Worm (Caenorhabditis elegans) whole organism, mixed stage, embryonic: ENCODE data around the gene rac-2.

Source experiments
- M03D4.4 ChIP-seq: sonication (generic microtip); optimal IDR thresholded peaks from 2 replicates; lab custom pipeline; 2017; ENCODE audit warnings: mild to moderate bottlenecking, missing genetic modification characterization, missing compliant biosample characterization
- blmp-1 ChIP-seq: fragments of 150-350 bp; optimal IDR thresholded peaks from 2 replicates; lab custom pipeline; 2014; ENCODE audit warnings: missing biosample characterization, missing genetic modification characterization
- ceh-39 ChIP-seq: fragments of 150-350 bp; optimal IDR thresholded peaks from 2 replicates; lab custom pipeline; 2014; ENCODE audit warnings: missing biosample characterization, missing genetic modification characterization
- ceh-43 ChIP-seq: fragments of 200-800 bp; sonication (Bioruptor generic); optimal IDR thresholded peaks from 2 replicates; lab custom pipeline; 2018; ENCODE audit warnings: mild to moderate bottlenecking, missing genetic modification characterization, moderate library complexity, missing compliant biosample characterization
- ces-1 ChIP-seq: fragments of 150-350 bp; optimal IDR thresholded peaks from 2 replicates; lab custom pipeline; 2014; ENCODE audit warnings: missing biosample characterization, missing genetic modification reagents, missing genetic modification characterization
- cnd-1 ChIP-seq: fragments of 200-800 bp; sonication (Bioruptor generic); optimal IDR thresholded peaks from 2 replicates; lab custom pipeline; 2018; ENCODE audit warnings: mild to moderate bottlenecking, missing genetic modification characterization, missing compliant biosample characterization
- drap-1 ChIP-seq: fragments of 200-800 bp; sonication (Bioruptor generic); optimal IDR thresholded peaks from 3 replicates; lab custom pipeline; 2018; ENCODE audit warnings: mild to moderate bottlenecking, missing genetic modification characterization, missing compliant biosample characterization
- elt-1 ChIP-seq: sonication (generic microtip); optimal IDR thresholded peaks from 2 replicates; lab custom pipeline; 2017; ENCODE audit warnings: missing genetic modification characterization, mild to moderate bottlenecking, missing compliant biosample characterization, antibody characterized with exemption, moderate library complexity, borderline replicate concordance; ENCODE audit not compliant: insufficient read depth
- elt-3 ChIP-seq: fragments of 150-350 bp; optimal IDR thresholded peaks from 2 replicates; lab custom pipeline; 2014; ENCODE audit warnings: missing biosample characterization, missing genetic modification characterization
- flh-1 ChIP-seq: fragments of 200-800 bp; sonication (Bioruptor generic); optimal IDR thresholded peaks from 2 replicates; lab custom pipeline; 2018; ENCODE audit warnings: mild to moderate bottlenecking, missing genetic modification characterization, moderate library complexity, missing compliant biosample characterization
- ham-2 ChIP-seq: fragments of 200-800 bp; sonication (Bioruptor generic); optimal IDR thresholded peaks from 2 replicates; lab custom pipeline; 2018; ENCODE audit warnings: mild to moderate bottlenecking, missing genetic modification characterization, missing compliant biosample characterization
- lin-13 ChIP-seq: fragments of 150-350 bp; optimal IDR thresholded peaks from 2 replicates; lab custom pipeline; 2014; ENCODE audit warnings: missing biosample characterization, missing genetic modification characterization
- lin-32 ChIP-seq: fragments of 200-800 bp; sonication (Bioruptor generic); optimal IDR thresholded peaks from 2 replicates; lab custom pipeline; 2018; ENCODE audit warnings: mild to moderate bottlenecking, missing genetic modification characterization, missing compliant biosample characterization
- mab-5 ChIP-seq: fragments of 150-350 bp; optimal IDR thresholded peaks from 2 replicates; lab custom pipeline; 2014; ENCODE audit warnings: missing biosample characterization, missing genetic modification characterization
- mep-1 ChIP-seq: fragments of 150-350 bp; optimal IDR thresholded peaks from 2 replicates; lab custom pipeline; 2017; ENCODE audit warnings: missing biosample characterization, missing genetic modification reagents, missing genetic modification characterization, inconsistent platforms
- mls-2 ChIP-seq: sonication (generic microtip); optimal IDR thresholded peaks from 2 replicates; lab custom pipeline; 2016; ENCODE audit warnings: mild to moderate bottlenecking, missing genetic modification characterization, moderate library complexity, missing compliant biosample characterization
- nhr-12 ChIP-seq: fragments of 150-350 bp; optimal IDR thresholded peaks from 2 replicates; lab custom pipeline; 2014; ENCODE audit warnings: missing biosample characterization, missing genetic modification characterization
- nhr-237 ChIP-seq: fragments of 150-350 bp; optimal IDR thresholded peaks from 2 replicates; lab custom pipeline; 2014; ENCODE audit warnings: missing biosample characterization, missing genetic modification characterization
- nhr-28 ChIP-seq: fragments of 150-350 bp; optimal IDR thresholded peaks from 2 replicates; lab custom pipeline; 2014; ENCODE audit warnings: missing biosample characterization, missing genetic modification characterization
- nhr-76 ChIP-seq: sonication (generic microtip); optimal IDR thresholded peaks from 2 replicates; lab custom pipeline; 2017; ENCODE audit warnings: missing biosample characterization, missing genetic modification characterization
- pha-4 ChIP-seq: fragments of 150-350 bp; optimal IDR thresholded peaks from 2 replicates; lab custom pipeline; 2018; ENCODE audit warnings: missing biosample characterization, missing genetic modification reagents, missing genetic modification characterization
- sem-2 ChIP-seq: fragments of 200-800 bp; sonication (Bioruptor generic); optimal IDR thresholded peaks from 2 replicates; lab custom pipeline; 2018; ENCODE audit warnings: mild to moderate bottlenecking, missing genetic modification characterization, missing compliant biosample characterization
- snpc-4 ChIP-seq: fragments of 150-350 bp; optimal IDR thresholded peaks from 2 replicates; lab custom pipeline; 2014; ENCODE audit warnings: missing biosample characterization, missing genetic modification characterization
- sptf-1 ChIP-seq: sonication (generic microtip); optimal IDR thresholded peaks from 2 replicates; lab custom pipeline; 2017; ENCODE audit warnings: mild to moderate bottlenecking, missing genetic modification characterization, moderate library complexity, missing compliant biosample characterization
- tbx-8 ChIP-seq: fragments of 200-800 bp; sonication (Bioruptor generic); optimal IDR thresholded peaks from 2 replicates; lab custom pipeline; 2018; ENCODE audit warnings: mild to moderate bottlenecking, missing genetic modification characterization, moderate library complexity, missing compliant biosample characterization
- unc-62 ChIP-seq: fragments of 150-350 bp; optimal IDR thresholded peaks from 2 replicates; lab custom pipeline; 2014; ENCODE audit warnings: missing biosample characterization, missing genetic modification reagents, missing genetic modification characterization
- zip-8 ChIP-seq: fragments of 150-350 bp; optimal IDR thresholded peaks from 2 replicates; lab custom pipeline; 2014; ENCODE audit warnings: missing biosample characterization, missing genetic modification characterization

The rac-2 gene

DNA sequence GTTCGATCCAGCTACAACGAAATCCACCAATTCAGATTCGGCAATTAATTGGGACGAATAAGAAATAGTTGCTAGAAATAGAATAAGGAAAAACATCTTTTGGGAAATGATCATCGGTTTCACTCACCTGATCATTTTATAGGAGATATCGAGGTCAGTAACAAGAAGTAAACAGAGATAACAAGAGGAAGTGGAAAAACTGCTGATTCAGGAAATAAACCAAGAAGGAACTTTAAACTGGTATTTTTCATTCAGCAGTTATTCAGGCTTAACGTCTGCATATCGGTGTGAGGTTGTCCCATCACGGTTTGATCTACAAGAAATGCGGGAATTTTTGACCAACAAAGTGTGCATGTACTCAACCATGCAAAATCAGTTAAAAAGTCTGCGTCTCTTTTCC lies 20.5 kb downstream of the rac-2 start, which contains the start of gene K03D3.2:
TSS of gene K03D3.2 (minus strand) at position 101 of the 400 bp plus-strand sequence.
- TF ChIP-seq ceh-43 (GFP tag; lab: Kevin White, UChicago) (no peak), elt-3 (no peak), mab-5 (tag; lab: Kevin White, UChicago) (no peak), blmp-1 (tag; lab: Kevin White, UChicago) (no peak), mls-2 (tag; lab: Kevin White, UChicago) (no peak), snpc-4 (no peak), cnd-1 (no peak), ces-1 (GFP tag; lab: Kevin White, UChicago) (no peak), lin-13 (tag; lab: Kevin White, UChicago) (no peak), drap-1 (GFP tag; lab: Kevin White, UChicago) (no peak), elt-1 (tag; lab: Kevin White, UChicago) (no peak), tbx-8 (no peak), unc-62 (GFP tag; lab: Kevin White, UChicago) (no peak), nhr-28 (tag; lab: Kevin White, UChicago) (no peak), M03D4.4 (tag; lab: Kevin White, UChicago) (no peak), flh-1 (GFP tag; lab: Kevin White, UChicago) (no peak), ceh-39 (tag; lab: Kevin White, UChicago) (no peak), pha-4 (tag; lab: Kevin White, UChicago) (no peak)

DNA sequence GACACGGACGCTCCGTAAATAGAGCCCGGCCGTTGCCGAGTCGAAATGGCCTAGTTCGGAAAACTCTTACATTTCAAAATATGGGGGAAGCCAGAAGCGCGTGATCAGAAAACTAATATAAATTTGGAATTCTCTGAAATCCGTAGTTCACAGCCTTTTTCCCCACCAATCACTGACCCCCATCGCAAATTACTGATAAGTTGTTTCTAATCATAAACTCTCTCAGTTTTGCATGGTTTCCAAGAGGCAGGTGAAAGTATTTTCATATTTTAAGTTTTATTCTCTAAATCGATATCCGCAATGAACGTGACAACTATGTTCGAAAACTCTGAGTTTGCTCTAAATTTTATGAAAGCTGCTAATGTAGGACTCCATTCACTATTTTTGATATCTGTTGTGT lies 21.1 kb downstream of the rac-2 start, which contains the start of gene srz-74:
TSS of gene srz-74 (plus strand) at position 301 of the 400 bp plus-strand sequence.
- TF ChIP-seq ceh-43 (GFP tag; lab: Kevin White, UChicago) (no peak), M03D4.4 (tag; lab: Kevin White, UChicago) (no peak), nhr-12 (tag; lab: Kevin White, UChicago) (no peak), sem-2 (no peak), elt-1 (tag; lab: Kevin White, UChicago) (no peak), ceh-39 (tag; lab: Kevin White, UChicago) (no peak)

DNA sequence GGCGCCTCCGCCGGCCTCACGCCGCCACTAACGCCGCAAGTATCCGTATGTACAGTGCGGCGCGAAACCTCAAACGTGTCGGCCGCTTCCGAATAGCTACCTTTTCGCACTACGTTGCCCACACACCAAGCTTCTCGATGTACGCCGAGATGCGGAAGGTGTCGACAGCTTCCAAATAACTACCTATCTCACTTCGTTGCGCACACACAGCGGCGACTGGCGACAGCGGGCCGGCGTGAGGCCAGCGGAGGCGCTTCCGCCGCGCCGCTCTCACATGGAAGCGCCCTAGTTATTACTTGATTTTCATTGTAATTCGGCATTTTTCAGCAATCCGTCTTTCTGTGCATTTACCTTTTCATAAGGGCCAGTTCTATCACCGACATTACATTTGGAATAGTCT lies 22.5 kb downstream of the rac-2 start:
- TF ChIP-seq elt-1 (tag; lab: Kevin White, UChicago) (no peak), ces-1 (GFP tag; lab: Kevin White, UChicago) (no peak), lin-32 (GFP tag; lab: Kevin White, UChicago) (no peak), mab-5 (tag; lab: Kevin White, UChicago) (no peak), nhr-12 (tag; lab: Kevin White, UChicago) (no peak), ham-2 (GFP tag; lab: Kevin White, UChicago) (no peak), ceh-39 (tag; lab: Kevin White, UChicago) (no peak), unc-62 (GFP tag; lab: Kevin White, UChicago) (no peak), nhr-237 (tag; lab: Kevin White, UChicago) (no peak), sem-2 (no peak), M03D4.4 (tag; lab: Kevin White, UChicago) (no peak), snpc-4 (no peak), drap-1 (GFP tag; lab: Kevin White, UChicago) (no peak)

DNA sequence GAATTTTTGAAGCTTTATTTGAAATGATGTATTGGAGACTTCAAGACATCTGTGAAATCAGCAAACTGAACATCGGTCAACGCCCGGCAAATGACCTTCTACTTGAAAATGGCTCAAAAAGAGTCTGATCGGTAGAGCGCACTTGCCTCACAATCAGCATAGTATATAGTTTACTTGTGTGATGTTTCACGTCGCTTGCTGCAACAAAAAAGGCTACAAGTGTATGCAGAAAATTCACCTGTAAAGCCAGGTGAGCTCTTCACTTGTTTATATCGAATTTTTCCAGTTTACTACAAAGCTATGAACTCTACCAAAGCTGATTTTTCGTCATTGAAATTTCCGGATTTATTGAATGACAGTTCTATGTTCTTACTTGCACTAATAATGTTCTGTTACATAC lies 24.6 kb downstream of the rac-2 start, which contains the start of gene srz-71:
TSS of gene srz-71 (plus strand) at position 301 of the 400 bp plus-strand sequence.
- TF ChIP-seq nhr-76 (tag; lab: Kevin White, UChicago) (no peak), blmp-1 (tag; lab: Kevin White, UChicago) (no peak), ceh-43 (GFP tag; lab: Kevin White, UChicago) (no peak), zip-8 (no peak), ces-1 (GFP tag; lab: Kevin White, UChicago) (no peak)

DNA sequence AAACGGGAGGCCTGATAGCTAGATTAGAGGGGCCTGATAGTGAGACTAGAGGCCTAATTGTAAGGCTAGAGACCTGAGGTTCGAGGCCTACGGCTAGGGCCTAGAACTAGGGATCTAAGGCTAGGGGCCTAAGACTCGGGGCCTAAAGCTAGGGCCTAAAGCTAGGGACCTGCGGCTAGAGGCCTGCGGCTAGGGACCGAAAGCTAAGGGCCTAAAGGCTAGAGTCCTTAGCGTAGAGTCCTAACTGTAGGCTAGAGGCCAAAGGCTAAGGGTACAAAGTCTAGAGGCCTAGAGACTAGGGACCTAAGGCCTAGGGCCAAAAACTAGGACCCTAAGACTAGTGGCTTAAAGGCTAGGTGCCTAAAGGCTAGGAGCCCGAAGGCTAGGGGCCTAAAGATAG lies 25.1 kb downstream of the rac-2 start:
- TF ChIP-seq elt-3 (no peak), elt-1 (tag; lab: Kevin White, UChicago) (no peak), pha-4 (tag; lab: Kevin White, UChicago) (no peak), M03D4.4 (tag; lab: Kevin White, UChicago) (no peak), nhr-28 (tag; lab: Kevin White, UChicago) (no peak), mab-5 (tag; lab: Kevin White, UChicago) (no peak), sptf-1 (tag; lab: Kevin White, UChicago) (no peak), cnd-1 (no peak), blmp-1 (tag; lab: Kevin White, UChicago) (no peak), tbx-8 (no peak), lin-13 (tag; lab: Kevin White, UChicago) (no peak), ces-1 (GFP tag; lab: Kevin White, UChicago) (no peak)

DNA sequence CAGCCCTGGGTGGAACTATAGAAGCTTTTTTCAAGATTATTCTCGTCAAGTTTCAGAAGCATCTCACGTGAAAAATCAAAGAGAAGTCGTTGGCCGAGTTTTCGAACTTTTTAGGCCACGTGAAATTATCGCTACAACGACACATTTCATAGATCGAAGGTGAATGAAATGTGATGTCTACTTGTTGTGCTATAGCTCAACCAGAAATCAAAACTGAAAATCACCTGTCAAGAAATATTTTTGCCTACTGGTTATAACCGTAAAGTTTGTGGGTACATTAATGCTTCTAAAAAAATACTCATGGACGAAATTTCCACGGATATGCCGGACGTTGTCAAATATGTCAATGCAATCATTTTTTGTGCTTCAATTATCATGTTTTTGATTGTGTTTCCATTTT lies 27.0 kb downstream of the rac-2 start, which contains the start of gene srz-38:
TSS of gene srz-38 (plus strand) at position 301 of the 400 bp plus-strand sequence.
- no peak for TF ChIP-seq mep-1
- no peak for TF ChIP-seq nhr-76 (tag; lab: Kevin White, UChicago)
